Worm (Caenorhabditis elegans): ENCODE measurements around the gene Y41C4A.7.

- no peak for TF ChIP-seq aly-2 (tag; optimal IDR thresholded peaks at IDR 0.05)
- no peak for TF ChIP-seq elt-3 (tag; optimal IDR thresholded peaks at IDR 0.05)
- TF ChIP-seq xbp-1 (tag; optimal IDR thresholded peaks at IDR 0.05), result no peak
- no peak for TF ChIP-seq nhr-76 (tag; optimal IDR thresholded peaks at IDR 0.05)
- TF ChIP-seq sox-4 (tag; optimal IDR thresholded peaks at IDR 0.05), result no peak
- no peak for TF ChIP-seq ztf-4 (tag; optimal IDR thresholded peaks at IDR 0.05)
- TF ChIP-seq ztf-11 (tag; optimal IDR thresholded peaks at IDR 0.05), result no peak
- no peak for TF ChIP-seq mab-9 (GFP tag; IDR thresholded peaks at IDR 0.05)
- no peak for TF ChIP-seq ama-1 (optimal IDR thresholded peaks at IDR 0.05)
- no peak for TF ChIP-seq pag-3 (tag; optimal IDR thresholded peaks at IDR 0.05; ENCODE audit: borderline replicate concordance, insufficient read depth)
- TF ChIP-seq fkh-4 (tag; optimal IDR thresholded peaks at IDR 0.05; ENCODE audit: borderline replicate concordance), result no peak
- no peak for TF ChIP-seq mep-1 (tag; optimal IDR thresholded peaks at IDR 0.05)
- no peak for TF ChIP-seq ceh-63 (GFP tag; optimal IDR thresholded peaks at IDR 0.05)
- TF ChIP-seq nhr-237 (tag; optimal IDR thresholded peaks at IDR 0.05), result no peak
Measured at ce11 chrIII:11721405-11721804, 22.7 kb downstream of the Y41C4A.7 start, which contains the start of gene Y41C4A.32.
